Fruit fly (Drosophila melanogaster): ENCODE measurements around the gene CG15760.

DNA sequence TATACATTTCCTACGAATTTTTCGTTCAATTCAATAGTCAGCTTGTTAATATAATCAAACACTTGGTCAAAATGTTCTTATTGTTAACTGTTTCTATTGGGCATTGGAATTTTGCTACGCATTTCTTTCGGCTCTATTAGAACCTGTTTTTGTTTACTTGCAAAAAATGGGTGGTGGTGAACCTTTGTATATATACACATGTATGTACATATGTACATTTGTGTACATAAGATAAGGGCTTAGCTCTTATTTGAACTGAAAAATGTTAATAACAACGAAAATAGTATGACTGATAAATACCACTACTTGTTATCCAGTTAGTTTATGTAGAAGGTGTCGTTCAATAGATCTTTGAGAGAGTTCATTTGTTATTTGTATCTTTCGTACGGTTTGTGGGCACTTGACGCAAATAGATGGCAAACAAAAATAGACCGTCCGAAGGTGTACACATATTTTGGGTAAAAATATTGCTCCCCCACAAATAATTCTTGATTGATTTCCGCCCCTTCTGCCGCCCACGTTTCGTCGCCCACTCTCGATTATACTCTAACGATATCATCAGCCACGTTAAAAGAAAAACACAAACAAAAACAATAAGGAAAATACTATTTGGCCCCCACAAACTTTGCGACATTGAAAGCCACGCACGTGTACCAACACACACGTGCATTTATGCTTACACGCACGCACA is 43.5 kb upstream of the CG15760 start:
- TF ChIP-seq Sp1 (GFP tag; optimal IDR thresholded peaks at IDR 0.05) (no peak), ey (GFP tag; optimal IDR thresholded peaks at IDR 0.05) (no peak), Hr78 (GFP tag; optimal IDR thresholded peaks at IDR 0.05) (no peak)
